Fruit fly (Drosophila melanogaster) whole organism, embryonic: ENCODE data around the gene CG6126.
A peak's percentile ranks its signal among the peaks of the same experiment; 100 is the strongest.

ENCODE experiments used
- ATbp ChIP-seq: fragments of 200-800 bp; sonication (Bioruptor generic); optimal IDR thresholded peaks from 2 replicates; lab custom pipeline; 2017; ENCODE audit warnings: missing biosample characterization, mild to moderate bottlenecking, missing genetic modification characterization, missing genetic modification reagents
- CG10267 ChIP-seq: fragments of 200-800 bp; sonication (Bioruptor generic); optimal IDR thresholded peaks from 2 replicates; lab custom pipeline; 2018; ENCODE audit warnings: missing biosample characterization, mild to moderate bottlenecking, missing genetic modification characterization, moderate library complexity
- CG10274 ChIP-seq: fragments of 200-800 bp; sonication (Bioruptor generic); optimal IDR thresholded peaks from 3 replicates; lab custom pipeline; 2017; ENCODE audit warnings: missing biosample characterization, mild to moderate bottlenecking, missing genetic modification characterization
- CG10565 ChIP-seq: fragments of 200-800 bp; sonication (Bioruptor generic); optimal IDR thresholded peaks from 3 replicates; lab custom pipeline; 2016; ENCODE audit warnings: missing biosample characterization, mild to moderate bottlenecking, missing genetic modification characterization
- CG11398 ChIP-seq: fragments of 200-800 bp; sonication (Bioruptor generic); optimal IDR thresholded peaks from 2 replicates; lab custom pipeline; 2016; ENCODE audit warnings: missing biosample characterization, missing genetic modification characterization
- CG12659 ChIP-seq: fragments of 200-800 bp; sonication (Bioruptor generic); optimal IDR thresholded peaks from 3 replicates; lab custom pipeline; 2017; ENCODE audit warnings: mild to moderate bottlenecking, missing biosample characterization, missing genetic modification reagents, missing genetic modification characterization
- CG14965 ChIP-seq: fragments of 200-800 bp; sonication (Bioruptor generic); optimal IDR thresholded peaks from 2 replicates; lab custom pipeline; 2016; ENCODE audit warnings: missing biosample characterization, missing genetic modification characterization, borderline replicate concordance
- CG15601 ChIP-seq: fragments of 200-800 bp; sonication (Bioruptor generic); optimal IDR thresholded peaks from 3 replicates; lab custom pipeline; 2019; ENCODE audit warnings: missing biosample characterization, mild to moderate bottlenecking, missing genetic modification characterization, moderate library complexity
- CG1602 ChIP-seq: fragments of 200-800 bp; sonication (Bioruptor generic); optimal IDR thresholded peaks from 3 replicates; lab custom pipeline; 2016; ENCODE audit warnings: missing biosample characterization, missing genetic modification characterization
- CG16815 ChIP-seq: fragments of 200-800 bp; sonication (Bioruptor generic); optimal IDR thresholded peaks from 3 replicates; lab custom pipeline; 2017; ENCODE audit warnings: missing biosample characterization, mild to moderate bottlenecking, missing genetic modification characterization
- CG17186 ChIP-seq: fragments of 200-800 bp; sonication (Bioruptor generic); optimal IDR thresholded peaks from 3 replicates; lab custom pipeline; 2017; ENCODE audit warnings: missing biosample characterization, missing genetic modification reagents, missing genetic modification characterization
- CG2202 ChIP-seq: fragments of 200-800 bp; sonication (Bioruptor generic); optimal IDR thresholded peaks from 2 replicates; lab custom pipeline; 2018; ENCODE audit warnings: missing biosample characterization, mild to moderate bottlenecking, missing genetic modification characterization
- CG31441 ChIP-seq: fragments of 200-800 bp; sonication (Bioruptor generic); IDR thresholded peaks from 2 replicates; pipeline ENCODE4 v1.3.6; 2022; ENCODE audit warnings: missing biosample characterization, missing genetic modification characterization
- CG32767 ChIP-seq: fragments of 200-800 bp; sonication (Bioruptor generic); IDR thresholded peaks from 2 replicates; pipeline ENCODE4 v1.3.6; 2022; ENCODE audit warnings: missing biosample characterization, missing genetic modification characterization
- CG4360 ChIP-seq: fragments of 200-800 bp; sonication (Bioruptor generic); IDR thresholded peaks from 2 replicates; pipeline ENCODE4 v1.3.6; 2022; ENCODE audit warnings: missing biosample characterization, missing genetic modification characterization
- CG4730 ChIP-seq: fragments of 200-800 bp; sonication (Bioruptor generic); IDR thresholded peaks from 2 replicates; pipeline ENCODE4 v1.3.6; 2022; ENCODE audit warnings: missing biosample characterization, missing genetic modification characterization
- CG4854 ChIP-seq: fragments of 200-800 bp; sonication (Bioruptor generic); optimal IDR thresholded peaks from 2 replicates; lab custom pipeline; 2016; ENCODE audit warnings: missing biosample characterization, missing genetic modification characterization, inconsistent platforms
- CG6791 ChIP-seq: fragments of 200-800 bp; sonication (Bioruptor generic); IDR thresholded peaks from 3 replicates; pipeline ENCODE4 v1.3.6; 2022; ENCODE audit warnings: missing biosample characterization, missing genetic modification characterization; ENCODE audit not compliant: partially characterized antibody
- CG7271 ChIP-seq: fragments of 200-800 bp; sonication (Bioruptor generic); optimal IDR thresholded peaks from 2 replicates; lab custom pipeline; 2018; ENCODE audit warnings: missing biosample characterization, mild to moderate bottlenecking, missing genetic modification characterization, moderate library complexity
- CG7839 ChIP-seq: fragments of 200-800 bp; sonication (Bioruptor generic); optimal IDR thresholded peaks from 3 replicates; lab custom pipeline; 2018; ENCODE audit warnings: missing biosample characterization, mild to moderate bottlenecking, missing genetic modification characterization, moderate library complexity
- CG9215 ChIP-seq: fragments of 200-800 bp; sonication (Bioruptor generic); IDR thresholded peaks from 2 replicates; pipeline ENCODE4 v1.3.6; 2022; ENCODE audit warnings: missing biosample characterization, missing genetic modification characterization
- CG9876 ChIP-seq: fragments of 200-800 bp; sonication (Bioruptor generic); optimal IDR thresholded peaks from 2 replicates; lab custom pipeline; 2016; ENCODE audit warnings: missing biosample characterization, missing genetic modification characterization
- CG9932 ChIP-seq: fragments of 200-800 bp; sonication (Bioruptor generic); IDR thresholded peaks from 2 replicates; pipeline ENCODE4 v1.3.6; 2022; ENCODE audit warnings: missing biosample characterization, missing genetic modification characterization
- D19A ChIP-seq: fragments of 200-800 bp; optimal IDR thresholded peaks from 3 replicates; lab custom pipeline; 2019; ENCODE audit warnings: missing biosample characterization, mild to moderate bottlenecking, missing genetic modification characterization, moderate library complexity
- Dek ChIP-seq: fragments of 200-800 bp; sonication (Bioruptor generic); optimal IDR thresholded peaks from 3 replicates; lab custom pipeline; 2019; ENCODE audit warnings: missing biosample characterization, mild to moderate bottlenecking, missing genetic modification characterization, moderate library complexity
- Dip2 ChIP-seq: fragments of 200-800 bp; sonication (Bioruptor generic); IDR thresholded peaks from 2 replicates; pipeline ENCODE4 v1.3.6; 2022; ENCODE audit warnings: missing biosample characterization, missing genetic modification characterization
- Doc2 ChIP-seq: fragments of 200-800 bp; sonication (Bioruptor generic); IDR thresholded peaks from 2 replicates; pipeline ENCODE4 v1.3.6; 2022; ENCODE audit warnings: missing biosample characterization, missing genetic modification characterization
- Elba2 ChIP-seq: fragments of 200-800 bp; sonication (Bioruptor generic); optimal IDR thresholded peaks from 3 replicates; lab custom pipeline; 2016; ENCODE audit warnings: missing biosample characterization, missing genetic modification characterization
- Fer2 ChIP-seq: fragments of 200-800 bp; sonication (Bioruptor generic); optimal IDR thresholded peaks from 2 replicates; lab custom pipeline; 2018; ENCODE audit warnings: missing biosample characterization, mild to moderate bottlenecking, missing genetic modification characterization, moderate library complexity
- Hmr ChIP-seq: fragments of 200-800 bp; sonication (Bioruptor generic); optimal IDR thresholded peaks from 3 replicates; lab custom pipeline; 2017; ENCODE audit warnings: mild to moderate bottlenecking, missing biosample characterization, missing genetic modification reagents, missing genetic modification characterization
- Hmx ChIP-seq: fragments of 200-800 bp; sonication (Bioruptor generic); optimal IDR thresholded peaks from 2 replicates; lab custom pipeline; 2016; ENCODE audit warnings: missing biosample characterization, missing genetic modification characterization
- Sox100B ChIP-seq: fragments of 200-800 bp; sonication (Bioruptor generic); optimal IDR thresholded peaks from 3 replicates; lab custom pipeline; 2018; ENCODE audit warnings: missing biosample characterization, mild to moderate bottlenecking, missing genetic modification characterization
- Sry-β ChIP-seq: fragments of 200-800 bp; sonication (Bioruptor generic); optimal IDR thresholded peaks from 2 replicates; lab custom pipeline; 2018; ENCODE audit warnings: missing biosample characterization, mild to moderate bottlenecking, missing genetic modification characterization, moderate library complexity
- Stat92E ChIP-seq, 3 experiments: fragments of >200 bp in 2 of 3; fragments of 200-800 bp in 1 of 3; sonication (Bioruptor generic) in 1 of 3; optimal IDR thresholded peaks; 2 replicates each; lab custom pipeline; 2017 to 2019; ENCODE audit warnings: missing biosample characterization in 3 of 3, missing genetic modification characterization in 3 of 3, mild to moderate bottlenecking in 1 of 3, moderate library complexity in 1 of 3
- ash1 ChIP-seq: fragments of 200-800 bp; sonication (Bioruptor generic); optimal IDR thresholded peaks from 2 replicates; lab custom pipeline; 2018; ENCODE audit warnings: missing biosample characterization, mild to moderate bottlenecking, missing genetic modification characterization
- crol ChIP-seq: fragments of 200-800 bp; sonication (Bioruptor generic); IDR thresholded peaks from 2 replicates; pipeline ENCODE4 v1.3.6; 2022; ENCODE audit warnings: missing biosample characterization, missing genetic modification characterization
- dpn ChIP-seq, 2 experiments: fragments of 200-800 bp; sonication (Bioruptor generic); optimal IDR thresholded peaks; 3 replicates each; lab custom pipeline; 2016; ENCODE audit warnings: missing biosample characterization in 2 of 2, missing genetic modification characterization in 2 of 2
- esg ChIP-seq: fragments of 200-800 bp; sonication (Bioruptor generic); conservative IDR thresholded peaks from 2 replicates; pipeline ENCODE4 v1.3.6; 2022; ENCODE audit warnings: missing biosample characterization, missing genetic modification characterization
- fd102C ChIP-seq: fragments of 200-800 bp; sonication (Bioruptor generic); optimal IDR thresholded peaks from 2 replicates; lab custom pipeline; 2018; ENCODE audit warnings: missing biosample characterization, mild to moderate bottlenecking, missing genetic modification characterization, moderate library complexity
- gce ChIP-seq: fragments of 200-800 bp; sonication (Bioruptor generic); IDR thresholded peaks from 3 replicates; pipeline ENCODE4 v1.3.6; 2022; ENCODE audit warnings: missing biosample characterization, missing genetic modification characterization
- her ChIP-seq: fragments of 200-800 bp; sonication (Bioruptor generic); optimal IDR thresholded peaks from 2 replicates; lab custom pipeline; 2016; ENCODE audit warnings: missing biosample characterization, missing genetic modification characterization
- kay ChIP-seq: fragments of 200-800 bp; sonication (Bioruptor generic); optimal IDR thresholded peaks from 2 replicates; lab custom pipeline; 2016; ENCODE audit warnings: missing biosample characterization, missing genetic modification characterization
- kni ChIP-seq: fragments of 200-800 bp; sonication (Bioruptor generic); optimal IDR thresholded peaks from 3 replicates; lab custom pipeline; 2017; ENCODE audit warnings: mild to moderate bottlenecking, missing biosample characterization, missing genetic modification reagents, missing genetic modification characterization
- peb ChIP-seq: fragments of 200-800 bp; sonication (Bioruptor generic); IDR thresholded peaks from 2 replicates; pipeline ENCODE4 v1.3.6; 2022; ENCODE audit warnings: missing biosample characterization, missing genetic modification characterization
- tll ChIP-seq, 2 experiments: fragments of 200-800 bp in 1 of 2; fragments of >200 bp in 1 of 2; sonication (Bioruptor generic) in 1 of 2; optimal IDR thresholded peaks; 2 replicates each; lab custom pipeline; 2017 to 2019; ENCODE audit warnings: missing biosample characterization in 2 of 2, missing genetic modification characterization in 2 of 2, mild to moderate bottlenecking in 1 of 2, moderate library complexity in 1 of 2
- tna ChIP-seq: fragments of 200-800 bp; sonication (Bioruptor generic); IDR thresholded peaks from 2 replicates; pipeline ENCODE4 v1.3.6; 2022; ENCODE audit warnings: missing biosample characterization, missing genetic modification characterization; ENCODE audit not compliant: partially characterized antibody
- yki ChIP-seq: fragments of >200 bp; optimal IDR thresholded peaks from 3 replicates; lab custom pipeline; 2018
- zfh2 ChIP-seq: fragments of 200-800 bp; sonication (Bioruptor generic); optimal IDR thresholded peaks from 2 replicates; lab custom pipeline; 2016; ENCODE audit warnings: missing biosample characterization, missing genetic modification characterization

Gene CG6126

DNA sequence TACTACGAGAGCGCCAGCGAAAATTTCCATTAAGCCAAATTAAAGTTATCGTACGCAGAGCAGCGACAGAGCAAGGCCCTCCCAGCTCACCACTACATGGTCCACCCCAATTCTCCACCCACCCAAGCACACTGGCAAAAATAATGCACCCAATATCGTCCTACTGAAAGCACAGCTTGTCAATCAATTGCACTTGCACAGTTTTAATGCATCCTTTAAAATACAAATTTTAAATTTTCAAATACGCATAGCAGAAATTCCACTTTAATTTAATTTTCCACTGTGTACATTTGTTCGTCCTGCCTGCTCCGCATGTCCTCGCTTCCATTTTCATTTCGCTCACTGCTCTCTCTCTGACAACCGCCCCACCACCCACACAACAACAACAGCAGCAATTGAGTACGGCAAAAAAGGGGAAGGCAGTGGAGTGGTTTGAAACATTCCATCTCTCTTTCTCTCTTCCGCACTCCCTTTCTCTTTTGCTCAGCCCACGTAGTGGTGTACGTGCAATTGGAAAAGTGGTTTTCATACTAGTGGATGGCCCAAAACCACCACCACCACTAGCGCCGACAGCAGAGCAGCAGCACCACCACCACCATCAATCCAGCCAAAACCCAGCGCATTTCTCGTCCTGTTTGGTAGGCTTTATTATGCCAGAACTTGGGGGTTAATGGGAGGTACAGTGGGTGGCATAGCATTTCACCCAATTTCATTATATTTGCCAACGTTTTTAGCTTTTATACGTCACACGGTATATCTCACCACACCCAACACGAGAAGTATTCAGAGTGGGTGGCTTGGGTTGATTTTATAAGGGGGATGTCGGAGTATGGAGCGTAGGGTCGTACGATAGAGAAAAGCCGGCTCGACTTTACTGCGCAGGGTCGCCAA lies 45.0 kb upstream of the CG6126 start (continued):
- no peak for TF ChIP-seq Stat92E (GFP tag; optimal IDR thresholded peaks at IDR 0.05; lab: Kevin White, UChicago)
- TF ChIP-seq CG17186 (GFP tag; lab: Kevin White, UChicago) = peak; percentile 31
- TF ChIP-seq CG12659 (GFP tag; lab: Kevin White, UChicago) = peak; percentile 64
- TF ChIP-seq CG7839 (tag; lab: Kevin White, UChicago) = peak; percentile 77
- peak; percentile 81 for TF ChIP-seq CG31441 (GFP tag; lab: Robert Waterston, UW)
- no peak for TF ChIP-seq CG6791
- TF ChIP-seq her (GFP tag; lab: Kevin White, UChicago) = peak; percentile 31
- TF ChIP-seq CG10267 (tag; lab: Kevin White, UChicago) = peak; percentile 78
- no peak for TF ChIP-seq tll (GFP tag; optimal IDR thresholded peaks at IDR 0.05; lab: Kevin White, UChicago)
- peak; percentile 53 to 60 for TF ChIP-seq dpn (GFP tag; optimal IDR thresholded peaks at IDR 0.05; lab: Kevin White, UChicago)
- TF ChIP-seq peb = no peak
- no peak; the same call in 1 of the 2 replicates for TF ChIP-seq CG32767
- TF ChIP-seq CG1602 = peak; percentile 46
- peak; percentile 58 for TF ChIP-seq CG15601
- no peak for TF ChIP-seq CG7271 (tag; lab: Kevin White, UChicago)
- no peak for TF ChIP-seq Elba2 (GFP tag; lab: Kevin White, UChicago)
- no peak for TF ChIP-seq Hmx (GFP tag; lab: Kevin White, UChicago)
- no peak for TF ChIP-seq gce (GFP tag; lab: Robert Waterston, UW)
- TF ChIP-seq CG9932 (GFP tag; lab: Robert Waterston, UW) = peak; percentile 48
- TF ChIP-seq CG2202 (tag; lab: Kevin White, UChicago) = no peak
- peak; percentile 89 for TF ChIP-seq Hmr (GFP tag; lab: Kevin White, UChicago)
- no peak for TF ChIP-seq yki
- peak; percentile 78 for TF ChIP-seq Fer2 (tag; lab: Kevin White, UChicago)
- TF ChIP-seq ATbp (GFP tag; lab: Kevin White, UChicago) = peak; percentile 57
- TF ChIP-seq tna (GFP tag; lab: Robert Waterston, UW) = no peak
- TF ChIP-seq Dek (tag; lab: Kevin White, UChicago) = peak; percentile 50
- TF ChIP-seq CG9215 = peak; percentile 83
- TF ChIP-seq zfh2 (GFP tag; lab: Kevin White, UChicago) = peak; percentile 55
- peak; percentile 82 for TF ChIP-seq Sox100B
- TF ChIP-seq CG4360 = peak; percentile 93
- TF ChIP-seq Dip2 = peak; percentile 23; the same call in 1 of the 2 replicates
- peak; percentile 6 for TF ChIP-seq CG11398 (GFP tag; lab: Kevin White, UChicago)
- TF ChIP-seq Doc2 (GFP tag; lab: Robert Waterston, UW) = no peak
- peak; percentile 79 for TF ChIP-seq CG14965 (GFP tag; lab: Kevin White, UChicago)
- peak; percentile 33 for TF ChIP-seq CG9876
- TF ChIP-seq CG10565 = peak; percentile 36
- TF ChIP-seq D19A (tag; lab: Kevin White, UChicago) = peak; percentile 82
- peak; percentile 69 for TF ChIP-seq kni (GFP tag; lab: Kevin White, UChicago)
- peak; percentile 78 for TF ChIP-seq CG4854 (GFP tag; lab: Kevin White, UChicago)
- no peak for TF ChIP-seq fd102C (GFP tag; lab: Kevin White, UChicago)
- TF ChIP-seq crol (GFP tag; lab: Robert Waterston, UW) = peak; percentile 58
- TF ChIP-seq CG16815 (GFP tag; lab: Kevin White, UChicago) = peak; percentile 44
- TF ChIP-seq esg (GFP tag; lab: Robert Waterston, UW) = no peak; the same call in 1 of the 2 replicates
- no peak for TF ChIP-seq ash1 (GFP tag; lab: Kevin White, UChicago)
- peak; percentile 16 for TF ChIP-seq kay
- TF ChIP-seq CG4730 (GFP tag; lab: Robert Waterston, UW) = peak; percentile 64
- TF ChIP-seq CG10274 (GFP tag; lab: Kevin White, UChicago) = peak; percentile 79
- TF ChIP-seq Sry-β = no peak
